Worm (Caenorhabditis elegans) whole organism, L4 larva: ENCODE results near the gene F54G2.1.
A peak's percentile ranks its signal among the peaks of the same experiment; 100 is the strongest.

ENCODE experiments used
- F44E2.7 ChIP-seq: fragments of 200-800 bp; sonication (Bioruptor generic); IDR thresholded peaks from 2 replicates; pipeline ENCODE4 v2.1.2; 2022; ENCODE audit warnings: missing genetic modification characterization, missing compliant biosample characterization
- T26A8.4 ChIP-seq: fragments of 200-800 bp; sonication (Bioruptor generic); IDR thresholded peaks from 2 replicates; pipeline ENCODE4 v1.3.6; 2022; ENCODE audit warnings: missing genetic modification characterization, missing compliant biosample characterization
- Y105C5A.15 ChIP-seq: fragments of 200-800 bp; sonication (Bioruptor generic); IDR thresholded peaks from 2 replicates; pipeline ENCODE4 v1.3.6; 2022; ENCODE audit warnings: missing genetic modification characterization, missing compliant biosample characterization
- Y5F2A.4 ChIP-seq: fragments of 200-800 bp; sonication (Bioruptor generic); optimal IDR thresholded peaks from 2 replicates; lab custom pipeline; 2018; ENCODE audit warnings: mild to moderate bottlenecking, missing genetic modification characterization, missing compliant biosample characterization
- aha-1 ChIP-seq: fragments of 150-350 bp; peaks from one replicate; lab custom pipeline; 2014; ENCODE audit warnings: missing biosample characterization, missing genetic modification characterization
- ama-1 ChIP-seq: fragments of 150-350 bp; optimal IDR thresholded peaks from 2 replicates; lab custom pipeline; 2014; ENCODE audit warnings: inconsistent platforms, mixed read lengths
- arid-1 ChIP-seq: fragments of 200-800 bp; sonication (Bioruptor generic); conservative IDR thresholded peaks from 2 replicates; pipeline ENCODE4 v1.3.6; 2022; ENCODE audit warnings: missing genetic modification reagents, missing genetic modification characterization, missing compliant biosample characterization
- attf-4 ChIP-seq: sonication (generic microtip); optimal IDR thresholded peaks from 3 replicates; lab custom pipeline; 2017; ENCODE audit warnings: missing biosample characterization, missing genetic modification characterization
- ceh-20 ChIP-seq: fragments of 200-800 bp; sonication (Bioruptor generic); IDR thresholded peaks from 2 replicates; pipeline ENCODE4 v1.3.6; 2022; ENCODE audit warnings: missing genetic modification reagents, missing genetic modification characterization, missing compliant biosample characterization
- daf-12 ChIP-seq: fragments of 150-350 bp; optimal IDR thresholded peaks from 2 replicates; lab custom pipeline; 2014; ENCODE audit warnings: missing biosample characterization, missing genetic modification reagents, missing genetic modification characterization
- daf-16 ChIP-seq, 3 experiments: sonication (generic microtip); optimal IDR thresholded peaks; 2 replicates each; lab custom pipeline; 2016 to 2017; ENCODE audit warnings: missing genetic modification characterization in 3 of 3, missing genetic modification reagents in 3 of 3, mild to moderate bottlenecking in 2 of 3, missing compliant biosample characterization in 2 of 3, missing biosample characterization in 1 of 3, moderate library complexity in 1 of 3
- daf-8 ChIP-seq: fragments of 200-800 bp; sonication (Bioruptor generic); IDR thresholded peaks from 2 replicates; pipeline ENCODE4 v1.3.6; 2022; ENCODE audit warnings: missing genetic modification characterization, missing compliant biosample characterization
- dpl-1 ChIP-seq: fragments of 150-350 bp; optimal IDR thresholded peaks from 2 replicates; lab custom pipeline; 2014; ENCODE audit warnings: missing biosample characterization, missing genetic modification reagents, missing genetic modification characterization
- duxl-1 ChIP-seq: sonication (generic microtip); optimal IDR thresholded peaks from 2 replicates; lab custom pipeline; 2016; ENCODE audit warnings: mild to moderate bottlenecking, missing genetic modification characterization, moderate library complexity, missing compliant biosample characterization; ENCODE audit not compliant: poor library complexity
- dve-1 ChIP-seq: sonication (generic microtip); optimal IDR thresholded peaks from 2 replicates; lab custom pipeline; 2017; ENCODE audit warnings: antibody characterized with exemption, mild to moderate bottlenecking, missing genetic modification characterization, missing compliant biosample characterization; ENCODE audit not compliant: insufficient read depth
- egl-43 ChIP-seq: fragments of 200-800 bp; sonication (Bioruptor generic); IDR thresholded peaks from 2 replicates; pipeline ENCODE4 v1.3.6; 2022; ENCODE audit warnings: missing genetic modification reagents, missing genetic modification characterization, missing compliant biosample characterization
- fkh-10 ChIP-seq: fragments of 150-350 bp; optimal IDR thresholded peaks from 2 replicates; lab custom pipeline; 2014; ENCODE audit warnings: missing biosample characterization, missing genetic modification reagents, missing genetic modification characterization
- hlh-11 ChIP-seq: fragments of 200-800 bp; sonication (Bioruptor generic); optimal IDR thresholded peaks from 2 replicates; lab custom pipeline; 2018; ENCODE audit warnings: mild to moderate bottlenecking, missing genetic modification characterization, missing compliant biosample characterization
- jun-1 ChIP-seq: fragments of 150-350 bp; optimal IDR thresholded peaks from 2 replicates; lab custom pipeline; 2014; ENCODE audit warnings: missing biosample characterization, missing genetic modification reagents, missing genetic modification characterization
- lin-1 ChIP-seq: fragments of 200-800 bp; sonication (Bioruptor generic); IDR thresholded peaks from 2 replicates; pipeline ENCODE4 v1.3.6; 2022; ENCODE audit warnings: missing genetic modification reagents, missing genetic modification characterization, missing compliant biosample characterization
- lin-13 ChIP-seq: fragments of 150-350 bp; optimal IDR thresholded peaks from 2 replicates; lab custom pipeline; 2014; ENCODE audit warnings: missing biosample characterization, missing genetic modification reagents, missing genetic modification characterization
- lin-38 ChIP-seq: fragments of 200-800 bp; sonication (Bioruptor generic); IDR thresholded peaks from 2 replicates; pipeline ENCODE4 v1.3.6; 2022; ENCODE audit warnings: missing genetic modification reagents, missing genetic modification characterization, missing compliant biosample characterization
- lin-39 ChIP-seq: fragments of 150-350 bp; optimal IDR thresholded peaks from 2 replicates; lab custom pipeline; 2014; ENCODE audit warnings: missing biosample characterization, missing genetic modification reagents, missing genetic modification characterization
- lsy-2 ChIP-seq, 2 experiments: fragments of 150-350 bp in 1 of 2; sonication (generic microtip) in 1 of 2; optimal IDR thresholded peaks; 2 replicates each; lab custom pipeline; 2014 to 2017; ENCODE audit warnings: missing biosample characterization in 2 of 2, missing genetic modification characterization in 2 of 2
- mdl-1 ChIP-seq, 2 experiments: fragments of 150-350 bp in 1 of 2; sonication (generic microtip) in 1 of 2; optimal IDR thresholded peaks; 2 replicates each; lab custom pipeline; 2014 to 2017; ENCODE audit warnings: missing biosample characterization in 2 of 2, missing genetic modification characterization in 2 of 2
- mdt-29 ChIP-seq: fragments of 200-800 bp; sonication (Bioruptor generic); IDR thresholded peaks from 2 replicates; pipeline ENCODE4 v1.3.6; 2022; ENCODE audit warnings: missing genetic modification reagents, missing genetic modification characterization, missing compliant biosample characterization
- mep-1 ChIP-seq: fragments of 150-350 bp; sonication (generic microtip); optimal IDR thresholded peaks from 3 replicates; lab custom pipeline; 2014; ENCODE audit warnings: missing biosample characterization, missing genetic modification characterization
- mes-2 ChIP-seq: sonication (generic microtip); optimal IDR thresholded peaks from 2 replicates; lab custom pipeline; 2016; ENCODE audit warnings: missing genotype, mild to moderate bottlenecking, missing genetic modification characterization, missing compliant biosample characterization; ENCODE audit not compliant: poor library complexity, severe bottlenecking
- nhr-102 ChIP-seq: sonication (generic microtip); optimal IDR thresholded peaks from 2 replicates; lab custom pipeline; 2016; ENCODE audit warnings: mild to moderate bottlenecking, missing genetic modification characterization, moderate library complexity, missing compliant biosample characterization
- nhr-111 ChIP-seq: fragments of 200-800 bp; sonication (Bioruptor generic); optimal IDR thresholded peaks from 2 replicates; lab custom pipeline; 2018; ENCODE audit warnings: mild to moderate bottlenecking, missing genetic modification characterization, missing compliant biosample characterization
- nhr-42 ChIP-seq: fragments of 200-800 bp; sonication (Bioruptor generic); IDR thresholded peaks from 2 replicates; pipeline ENCODE4 v1.3.6; 2022; ENCODE audit warnings: missing genetic modification characterization, missing compliant biosample characterization
- nhr-6 ChIP-seq: fragments of 150-350 bp; optimal IDR thresholded peaks from 2 replicates; lab custom pipeline; 2014; ENCODE audit warnings: missing biosample characterization, missing genetic modification characterization
- nhr-76 ChIP-seq: fragments of 150-350 bp; optimal IDR thresholded peaks from 2 replicates; lab custom pipeline; 2014; ENCODE audit warnings: missing biosample characterization, missing genetic modification characterization
- pha-4 ChIP-seq, 2 experiments: fragments of 150-350 bp in 1 of 2; fragments of 200-800 bp in 1 of 2; sonication (Bioruptor generic) in 1 of 2; IDR thresholded peaks in 1 of 2; optimal IDR thresholded peaks in 1 of 2; 2 replicates each; pipeline versions ENCODE4 v1.3.6 to Lab custom; 2014 to 2022; ENCODE audit warnings: missing genetic modification characterization in 2 of 2, missing genetic modification reagents in 2 of 2, missing biosample characterization in 1 of 2, missing compliant biosample characterization in 1 of 2
- saeg-2 ChIP-seq: fragments of 200-800 bp; sonication (Bioruptor generic); IDR thresholded peaks from 2 replicates; pipeline ENCODE4 v1.3.6; 2022; ENCODE audit warnings: missing genetic modification reagents, missing genetic modification characterization, missing compliant biosample characterization
- sdz-12 ChIP-seq: fragments of 200-800 bp; sonication (Bioruptor generic); optimal IDR thresholded peaks from 2 replicates; lab custom pipeline; 2018; ENCODE audit warnings: mild to moderate bottlenecking, missing genetic modification characterization, missing compliant biosample characterization
- set-16 ChIP-seq: fragments of 200-800 bp; sonication (Bioruptor generic); IDR thresholded peaks from 2 replicates; pipeline ENCODE4 v1.3.6; 2022; ENCODE audit warnings: missing genetic modification reagents, missing genetic modification characterization, missing compliant biosample characterization
- snpc-1.2 ChIP-seq: fragments of 200-800 bp; sonication (Bioruptor generic); IDR thresholded peaks from 2 replicates; pipeline ENCODE4 v1.3.6; 2022; ENCODE audit warnings: missing genetic modification reagents, missing genetic modification characterization, missing compliant biosample characterization
- snpc-4 ChIP-seq: fragments of 150-350 bp; optimal IDR thresholded peaks from 2 replicates; lab custom pipeline; 2014; ENCODE audit warnings: missing biosample characterization, missing genetic modification characterization
- spr-1 ChIP-seq: sonication (generic microtip); optimal IDR thresholded peaks from 2 replicates; lab custom pipeline; 2016; ENCODE audit warnings: mild to moderate bottlenecking, missing genetic modification characterization, missing compliant biosample characterization
- tra-1 ChIP-seq: fragments of 200-800 bp; sonication (Bioruptor generic); IDR thresholded peaks from 2 replicates; pipeline ENCODE4 v1.3.6; 2022; ENCODE audit warnings: missing genetic modification reagents, missing genetic modification characterization, missing compliant biosample characterization
- unc-130 ChIP-seq: sonication (generic microtip); optimal IDR thresholded peaks from 2 replicates; lab custom pipeline; 2016; ENCODE audit warnings: missing genetic modification reagents, missing genetic modification characterization, missing compliant biosample characterization
- unc-62 ChIP-seq, 3 experiments: fragments of 150-350 bp in 1 of 3; sonication (generic microtip); optimal IDR thresholded peaks in 2 of 3; peaks in 1 of 3; 1 replicate in 1 of 3; 2 replicates in 2 of 3; lab custom pipeline; 2014 to 2017; ENCODE audit warnings: missing biosample characterization in 3 of 3, missing genetic modification characterization in 3 of 3, missing genetic modification reagents in 3 of 3, missing genotype in 1 of 3
- vab-7 ChIP-seq: fragments of 200-800 bp; sonication (Bioruptor generic); IDR thresholded peaks from 2 replicates; pipeline ENCODE4 v1.3.6; 2022; ENCODE audit warnings: missing genetic modification reagents, missing genetic modification characterization, missing compliant biosample characterization
- zfp-2 ChIP-seq: sonication (generic microtip); optimal IDR thresholded peaks from 2 replicates; lab custom pipeline; 2016; ENCODE audit warnings: mild to moderate bottlenecking, missing genetic modification characterization, missing compliant biosample characterization
- zfp-3 ChIP-seq: fragments of 200-800 bp; sonication (Bioruptor generic); conservative IDR thresholded peaks from 2 replicates; pipeline ENCODE4 v1.3.6; 2022; ENCODE audit warnings: missing genetic modification reagents, missing genetic modification characterization, missing compliant biosample characterization
- ztf-11 ChIP-seq: fragments of 150-350 bp; optimal IDR thresholded peaks from 2 replicates; lab custom pipeline; 2014; ENCODE audit warnings: missing biosample characterization, missing genetic modification characterization

The F54G2.1 gene

ce11 chrX:2700649-2701048 lies 36.5 kb upstream of the F54G2.1 start:
- no peak for TF ChIP-seq aha-1 (tag; lab: Kevin White, UChicago)
- peak in 1 of 2 experiments; percentile 92 for TF ChIP-seq unc-62 (GFP tag; optimal IDR thresholded peaks at IDR 0.05 in 1 of 2; lab: Kevin White, UChicago)
- no peak for TF ChIP-seq unc-62 (tag; optimal IDR thresholded peaks at IDR 0.05; lab: Kevin White, UChicago)
- TF ChIP-seq, all 104 proteins: peak for 1

- no peak for TF ChIP-seq mdl-1 (tag; optimal IDR thresholded peaks at IDR 0.05; lab: Kevin White, UChicago)
- no peak for TF ChIP-seq attf-4 (tag; lab: Kevin White, UChicago)
- no peak for TF ChIP-seq lin-39 (tag; lab: Kevin White, UChicago)
- TF ChIP-seq spr-1 (tag; lab: Kevin White, UChicago), result no peak
- 0 out of 2 replicates have a peak, but pooled peaks have one; percentile 30 for TF ChIP-seq lin-38 (GFP tag; lab: Robert Waterston, UW)
- TF ChIP-seq lsy-2 (tag; optimal IDR thresholded peaks at IDR 0.05; lab: Kevin White, UChicago), result no peak
- TF ChIP-seq jun-1 (tag; lab: Kevin White, UChicago), result no peak
- no peak for TF ChIP-seq mdt-29 (GFP tag; lab: Robert Waterston, UW)
- TF ChIP-seq lin-1, result no peak
- no peak for TF ChIP-seq tra-1 (GFP tag; lab: Robert Waterston, UW)
- TF ChIP-seq ztf-11 (tag; lab: Kevin White, UChicago), result no peak
- TF ChIP-seq T26A8.4, result peak; percentile 85
- TF ChIP-seq mep-1, result peak; percentile 27
- peak; percentile 52; the same call in 1 of the 2 replicates for TF ChIP-seq arid-1 (GFP tag; lab: Robert Waterston, UW)
- TF ChIP-seq duxl-1 (tag; lab: Kevin White, UChicago), result peak; percentile 19
- no peak for TF ChIP-seq lin-13 (GFP tag; lab: Kevin White, UChicago)
- no peak for TF ChIP-seq set-16 (GFP tag; lab: Robert Waterston, UW)
- TF ChIP-seq pha-4 (GFP tag; IDR thresholded peaks at IDR 0.05; lab: Robert Waterston, UW), result peak; percentile 54; the same call in 1 of the 2 replicates
- TF ChIP-seq pha-4 (tag; optimal IDR thresholded peaks at IDR 0.05; lab: Kevin White, UChicago), result no peak
- no peak for TF ChIP-seq nhr-111
- peak; percentile 17 for TF ChIP-seq hlh-11 (tag; lab: Kevin White, UChicago)
- TF ChIP-seq nhr-102, result peak; percentile 63
- TF ChIP-seq dve-1 (tag; lab: Kevin White, UChicago), result peak; percentile 64
- no peak for TF ChIP-seq vab-7 (GFP tag; lab: Robert Waterston, UW)
- TF ChIP-seq ceh-20 (GFP tag; lab: Robert Waterston, UW), result no peak
- no peak for TF ChIP-seq zfp-2 (tag; lab: Kevin White, UChicago)
- TF ChIP-seq mes-2 (tag; lab: Kevin White, UChicago), result peak; percentile 57
- no peak for TF ChIP-seq unc-130 (GFP tag; lab: Kevin White, UChicago)
- no peak for TF ChIP-seq ama-1 (lab: Kevin White, UChicago)
- TF ChIP-seq zfp-3 (GFP tag; lab: Robert Waterston, UW), result no peak; the same call in 1 of the 2 replicates
- no peak for TF ChIP-seq sdz-12 (GFP tag; lab: Kevin White, UChicago)
- TF ChIP-seq nhr-42 (GFP tag; lab: Robert Waterston, UW), result peak; percentile 37; the same call in 1 of the 2 replicates
- TF ChIP-seq F44E2.7 (GFP tag; lab: Robert Waterston, UW), result no peak
- TF ChIP-seq daf-8 (GFP tag; lab: Robert Waterston, UW), result no peak
- TF ChIP-seq fkh-10, result no peak
- no peak for TF ChIP-seq daf-12 (tag; lab: Kevin White, UChicago)
- no peak for TF ChIP-seq egl-43 (GFP tag; lab: Robert Waterston, UW)
- 0 out of 2 replicates have a peak, but pooled peaks have one; percentile 24 for TF ChIP-seq saeg-2 (GFP tag; lab: Robert Waterston, UW)
- TF ChIP-seq nhr-76, result no peak
- no peak for TF ChIP-seq snpc-1.2
- no peak for TF ChIP-seq dpl-1 (GFP tag; lab: Kevin White, UChicago)
- TF ChIP-seq Y5F2A.4 (GFP tag; lab: Kevin White, UChicago), result peak; percentile 26
- no peak for TF ChIP-seq snpc-4
- no peak for TF ChIP-seq daf-16 (GFP tag; optimal IDR thresholded peaks at IDR 0.05; lab: Kevin White, UChicago)
- TF ChIP-seq daf-16 (tag; optimal IDR thresholded peaks at IDR 0.05; lab: Kevin White, UChicago), result peak; percentile 69
- no peak for TF ChIP-seq nhr-6 (tag; lab: Kevin White, UChicago)
- 0 out of 2 replicates have a peak, but pooled peaks have one; percentile 5 for TF ChIP-seq Y105C5A.15 (GFP tag; lab: Robert Waterston, UW)
Measured at ce11 chrX:2698197-2698800, 34.1 kb upstream of the F54G2.1 start.
